Fruit fly (Drosophila melanogaster) whole organism, embryonic: ENCODE data around the gene CG8349.

Experiments
- Atf3 ChIP-seq: fragments of 200-800 bp; sonication (Bioruptor generic); optimal IDR thresholded peaks from 3 replicates; lab custom pipeline; 2016; ENCODE audit warnings: missing biosample characterization, missing genetic modification characterization
- Awh ChIP-seq: fragments of 200-800 bp; sonication (Bioruptor generic); IDR thresholded peaks from 2 replicates; pipeline ENCODE4, ENCODE4 v1.3.6; 2022; ENCODE audit warnings: missing biosample characterization, missing genetic modification characterization
- CG11456 ChIP-seq: fragments of 200-800 bp; sonication (Bioruptor generic); IDR thresholded peaks from 3 replicates; pipeline ENCODE4 v1.3.6; 2022; ENCODE audit warnings: missing biosample characterization, missing genetic modification characterization
- CG12769 ChIP-seq: fragments of 200-800 bp; sonication (Bioruptor generic); optimal IDR thresholded peaks from 2 replicates; lab custom pipeline; 2019; ENCODE audit warnings: missing biosample characterization, mild to moderate bottlenecking, missing genetic modification characterization, moderate library complexity
- CG13775 ChIP-seq: fragments of 200-800 bp; sonication (Bioruptor generic); optimal IDR thresholded peaks from 3 replicates; lab custom pipeline; 2017; ENCODE audit warnings: missing biosample characterization, mild to moderate bottlenecking, missing genetic modification characterization
- CG15479 ChIP-seq: fragments of 200-800 bp; sonication (Bioruptor generic); optimal IDR thresholded peaks from 3 replicates; lab custom pipeline; 2019; ENCODE audit warnings: missing biosample characterization, mild to moderate bottlenecking, missing genetic modification characterization, moderate library complexity
- CG16779 ChIP-seq: fragments of 200-800 bp; sonication (Bioruptor generic); IDR thresholded peaks from 2 replicates; pipeline ENCODE4 v1.3.6; 2022; ENCODE audit warnings: missing biosample characterization, missing genetic modification characterization
- CG16863 ChIP-seq: fragments of 200-800 bp; sonication (Bioruptor generic); optimal IDR thresholded peaks from 3 replicates; lab custom pipeline; 2016; ENCODE audit warnings: missing biosample characterization, missing genetic modification characterization
- CG30431 ChIP-seq: fragments of 200-800 bp; sonication (Bioruptor generic); optimal IDR thresholded peaks from 2 replicates; lab custom pipeline; 2017; ENCODE audit warnings: missing biosample characterization, missing genetic modification characterization
- CG31365 ChIP-seq: fragments of 200-800 bp; sonication (Bioruptor generic); optimal IDR thresholded peaks from 2 replicates; lab custom pipeline; 2018; ENCODE audit warnings: missing biosample characterization, mild to moderate bottlenecking, missing genetic modification characterization
- CG32532 ChIP-seq: fragments of 200-800 bp; sonication (Bioruptor generic); IDR thresholded peaks from 2 replicates; pipeline ENCODE4 v1.3.6; 2022; ENCODE audit warnings: missing biosample characterization, missing genetic modification characterization
- CG3281 ChIP-seq: fragments of 200-800 bp; sonication (Bioruptor generic); optimal IDR thresholded peaks from 3 replicates; lab custom pipeline; 2017; ENCODE audit warnings: missing biosample characterization, mild to moderate bottlenecking, missing genetic modification characterization
- CG3847 ChIP-seq: fragments of 200-800 bp; sonication (Bioruptor generic); IDR thresholded peaks from 2 replicates; pipeline ENCODE4 v1.3.6; 2022; ENCODE audit warnings: missing biosample characterization, missing genetic modification characterization
- CG4360 ChIP-seq: fragments of 200-800 bp; sonication (Bioruptor generic); IDR thresholded peaks from 2 replicates; pipeline ENCODE4 v1.3.6; 2022; ENCODE audit warnings: missing biosample characterization, missing genetic modification characterization
- CG6689 ChIP-seq: fragments of 200-800 bp; sonication (Bioruptor generic); IDR thresholded peaks from 2 replicates; pipeline ENCODE4 v1.3.6; 2022; ENCODE audit warnings: missing biosample characterization, missing genetic modification characterization
- CG7786 ChIP-seq: fragments of 200-800 bp; sonication (Bioruptor generic); optimal IDR thresholded peaks from 2 replicates; lab custom pipeline; 2016; ENCODE audit warnings: missing biosample characterization, missing genetic modification characterization
- CG8388 ChIP-seq: fragments of 200-800 bp; sonication (Bioruptor generic); optimal IDR thresholded peaks from 2 replicates; lab custom pipeline; 2019; ENCODE audit warnings: missing biosample characterization, mild to moderate bottlenecking, missing genetic modification characterization, moderate library complexity
- CrebB ChIP-seq: fragments of 200-800 bp; sonication (Bioruptor generic); optimal IDR thresholded peaks from 3 replicates; lab custom pipeline; 2018; ENCODE audit warnings: missing biosample characterization, mild to moderate bottlenecking, missing genetic modification characterization
- Dbx ChIP-seq: fragments of 200-800 bp; sonication (Bioruptor generic); IDR thresholded peaks from 3 replicates; pipeline ENCODE4 v1.3.6; 2022; ENCODE audit warnings: missing biosample characterization, missing genetic modification characterization
- Hand ChIP-seq: fragments of 200-800 bp; sonication (Bioruptor generic); optimal IDR thresholded peaks from 2 replicates; lab custom pipeline; 2017; ENCODE audit warnings: mild to moderate bottlenecking, missing biosample characterization, missing genetic modification reagents, missing genetic modification characterization
- Hmx ChIP-seq: fragments of 200-800 bp; sonication (Bioruptor generic); optimal IDR thresholded peaks from 2 replicates; lab custom pipeline; 2016; ENCODE audit warnings: missing biosample characterization, missing genetic modification characterization
- Mad ChIP-seq: fragments of 200-800 bp; sonication (Bioruptor generic); optimal IDR thresholded peaks from 2 replicates; lab custom pipeline; 2016; ENCODE audit warnings: missing biosample characterization, missing genetic modification characterization
- NFAT ChIP-seq: fragments of 200-800 bp; sonication (Bioruptor generic); IDR thresholded peaks from 2 replicates; pipeline ENCODE4 v1.3.6; 2022; ENCODE audit warnings: missing biosample characterization, missing genetic modification characterization
- Neu2 ChIP-seq: fragments of 200-800 bp; sonication (Bioruptor generic); optimal IDR thresholded peaks from 3 replicates; lab custom pipeline; 2016; ENCODE audit warnings: missing biosample characterization, missing genetic modification characterization, borderline replicate concordance
- Nf-YA ChIP-seq: fragments of 200-800 bp; sonication (Bioruptor generic); IDR thresholded peaks from 2 replicates; pipeline ENCODE4 v1.3.6; 2022; ENCODE audit warnings: missing biosample characterization, missing genetic modification characterization
- Ptx1 ChIP-seq: fragments of 200-800 bp; sonication (Bioruptor generic); IDR thresholded peaks from 2 replicates; pipeline ENCODE4 v1.3.6; 2022; ENCODE audit warnings: missing biosample characterization, missing genetic modification characterization
- Rfx ChIP-seq: fragments of 200-800 bp; sonication (Bioruptor generic); IDR thresholded peaks from 2 replicates; pipeline ENCODE4 v1.3.6; 2022; ENCODE audit warnings: missing biosample characterization, missing genetic modification characterization
- Vsx1 ChIP-seq: fragments of 200-800 bp; sonication (Bioruptor generic); optimal IDR thresholded peaks from 2 replicates; lab custom pipeline; 2017; ENCODE audit warnings: missing biosample characterization, mild to moderate bottlenecking, missing genetic modification characterization, missing genetic modification reagents
- amos ChIP-seq: fragments of 200-800 bp; sonication (Bioruptor generic); IDR thresholded peaks from 2 replicates; pipeline ENCODE4 v1.3.6; 2022; ENCODE audit warnings: missing biosample characterization, missing genetic modification characterization; ENCODE audit not compliant: partially characterized antibody
- ase ChIP-seq: fragments of 200-800 bp; sonication (Bioruptor generic); IDR thresholded peaks from 3 replicates; pipeline ENCODE4 v1.3.6; 2022; ENCODE audit warnings: missing biosample characterization, missing genetic modification characterization
- bab2 ChIP-seq: fragments of 200-800 bp; sonication (Bioruptor generic); optimal IDR thresholded peaks from 2 replicates; lab custom pipeline; 2016; ENCODE audit warnings: missing biosample characterization, missing genetic modification characterization
- bsh ChIP-seq, 2 experiments: fragments of 200-800 bp; sonication (Bioruptor generic); optimal IDR thresholded peaks; 2 replicates each; lab custom pipeline; 2017 to 2018; ENCODE audit warnings: mild to moderate bottlenecking in 2 of 2, missing biosample characterization in 2 of 2, missing genetic modification characterization in 2 of 2, moderate library complexity in 1 of 2
- danr ChIP-seq: fragments of 200-800 bp; sonication (Bioruptor generic); IDR thresholded peaks from 2 replicates; pipeline ENCODE4 v1.3.6; 2022; ENCODE audit warnings: missing biosample characterization, missing genetic modification characterization
- dimm ChIP-seq: fragments of 200-800 bp; sonication (Bioruptor generic); IDR thresholded peaks from 2 replicates; pipeline ENCODE4 v1.3.6; 2022; ENCODE audit warnings: missing biosample characterization, missing genetic modification characterization
- eve ChIP-seq, 2 experiments: fragments of >200 bp; optimal IDR thresholded peaks; 2 replicates each; lab custom pipeline; 2017; ENCODE audit warnings: missing biosample characterization in 2 of 2, missing genetic modification characterization in 2 of 2
- exex ChIP-seq: fragments of 200-800 bp; sonication (Bioruptor generic); optimal IDR thresholded peaks from 4 replicates; lab custom pipeline; 2018; ENCODE audit warnings: missing biosample characterization, mild to moderate bottlenecking, missing genetic modification characterization, moderate library complexity
- ftz-f1 ChIP-seq: fragments of 200-800 bp; sonication (Bioruptor generic); optimal IDR thresholded peaks from 2 replicates; lab custom pipeline; 2016; ENCODE audit warnings: missing biosample characterization, missing genetic modification characterization
- gfzf ChIP-seq: fragments of 200-800 bp; sonication (Bioruptor generic); optimal IDR thresholded peaks from 2 replicates; lab custom pipeline; 2016; ENCODE audit warnings: missing biosample characterization, mild to moderate bottlenecking, missing genetic modification characterization, moderate library complexity
- gro ChIP-seq: fragments of 200-800 bp; sonication (Bioruptor generic); optimal IDR thresholded peaks from 2 replicates; lab custom pipeline; 2016; ENCODE audit warnings: missing biosample characterization, missing genetic modification characterization
- hbn ChIP-seq: fragments of 200-800 bp; sonication (Bioruptor generic); IDR thresholded peaks from 2 replicates; pipeline ENCODE4 v1.3.6; 2022; ENCODE audit warnings: missing biosample characterization, missing genetic modification characterization; ENCODE audit not compliant: partially characterized antibody
- ind ChIP-seq: fragments of 200-800 bp; sonication (Bioruptor generic); optimal IDR thresholded peaks from 3 replicates; lab custom pipeline; 2016; ENCODE audit warnings: missing biosample characterization, missing genetic modification characterization
- mam ChIP-seq: fragments of 200-800 bp; sonication (Bioruptor generic); optimal IDR thresholded peaks from 3 replicates; lab custom pipeline; 2016; ENCODE audit warnings: missing biosample characterization, missing genetic modification characterization
- mirr ChIP-seq: fragments of 200-800 bp; sonication (Bioruptor generic); optimal IDR thresholded peaks from 3 replicates; lab custom pipeline; 2018; ENCODE audit warnings: missing biosample characterization, mild to moderate bottlenecking, missing genetic modification characterization
- nerfin-1 ChIP-seq: fragments of 200-800 bp; sonication (Bioruptor generic); optimal IDR thresholded peaks from 3 replicates; lab custom pipeline; 2019; ENCODE audit warnings: missing biosample characterization, mild to moderate bottlenecking, missing genetic modification characterization, moderate library complexity
- otp ChIP-seq: fragments of 200-800 bp; sonication (Bioruptor generic); IDR thresholded peaks from 3 replicates; pipeline ENCODE4, ENCODE4 v1.3.6; 2022; ENCODE audit warnings: missing biosample characterization, missing genetic modification characterization
- sens ChIP-seq: fragments of 200-800 bp; sonication (Bioruptor generic); peaks from one replicate; lab custom pipeline; 2016; ENCODE audit warnings: missing biosample characterization, missing genetic modification characterization
- slbo ChIP-seq: fragments of 200-800 bp; sonication (Bioruptor generic); IDR thresholded peaks from 2 replicates; pipeline ENCODE4 v1.3.6; 2022; ENCODE audit warnings: missing biosample characterization, missing genetic modification characterization
- toy ChIP-seq: fragments of 200-800 bp; sonication (Bioruptor generic); IDR thresholded peaks from 2 replicates; pipeline ENCODE4 v1.3.6; 2022; ENCODE audit warnings: missing biosample characterization, missing genetic modification characterization
- tx ChIP-seq: fragments of 200-800 bp; sonication (Bioruptor generic); optimal IDR thresholded peaks from 2 replicates; lab custom pipeline; 2016; ENCODE audit warnings: missing biosample characterization, missing genetic modification characterization
- unpg ChIP-seq: fragments of 200-800 bp; sonication (Bioruptor generic); optimal IDR thresholded peaks from 3 replicates; lab custom pipeline; 2018; ENCODE audit warnings: missing biosample characterization, mild to moderate bottlenecking, missing genetic modification characterization, moderate library complexity
- usp ChIP-seq: fragments of >200 bp; optimal IDR thresholded peaks from 2 replicates; lab custom pipeline; 2017; ENCODE audit warnings: missing biosample characterization, missing genetic modification characterization
- zfh1 ChIP-seq: fragments of 200-800 bp; sonication (Bioruptor generic); IDR thresholded peaks from 3 replicates; pipeline ENCODE4 v1.3.6; 2022; ENCODE audit warnings: missing biosample characterization, missing genetic modification characterization
- zfh2 ChIP-seq: fragments of 200-800 bp; sonication (Bioruptor generic); optimal IDR thresholded peaks from 2 replicates; lab custom pipeline; 2016; ENCODE audit warnings: missing biosample characterization, missing genetic modification characterization

CG8349 gene

dm6 chr2L:8229134-8229533 lies 13.4 kb downstream of the CG8349 start (continued):
- TF ChIP-seq slbo (GFP tag; lab: Robert Waterston, UW) (peak; percentile 46), CG3847 (GFP tag; lab: Robert Waterston, UW) (no peak), mam (GFP tag; lab: Kevin White, UChicago) (no peak), gro (no peak), bsh (GFP tag; optimal IDR thresholded peaks at IDR 0.05; lab: Kevin White, UChicago) (peak in 1 of 2 experiments; percentile 37), zfh1 (peak; percentile 51; the same call in 2 of the 3 replicates), Neu2 (GFP tag; lab: Kevin White, UChicago) (no peak), CG6689 (GFP tag; lab: Robert Waterston, UW) (no peak), CG8388 (GFP tag; lab: Kevin White, UChicago) (no peak), unpg (no peak), Awh (GFP tag; lab: Robert Waterston, UW) (0 out of 2 replicates have a peak, but pooled peaks have one; percentile 23), CG13775 (GFP tag; lab: Kevin White, UChicago) (no peak), sens (GFP tag; lab: Kevin White, UChicago) (peak; percentile 47), ase (GFP tag; lab: Robert Waterston, UW) (no peak), Vsx1 (GFP tag; lab: Kevin White, UChicago) (no peak), amos (no peak), CrebB (tag; lab: Kevin White, UChicago) (no peak), Hand (GFP tag; lab: Kevin White, UChicago) (no peak), CG4360 (GFP tag; lab: Robert Waterston, UW) (no peak), nerfin-1 (tag; lab: Kevin White, UChicago) (no peak), usp (no peak), otp (GFP tag; lab: Robert Waterston, UW) (no peak), mirr (GFP tag; lab: Kevin White, UChicago) (no peak), tx (GFP tag; lab: Kevin White, UChicago) (no peak), bab2 (GFP tag; lab: Kevin White, UChicago) (peak; percentile 50), CG32532 (GFP tag; lab: Robert Waterston, UW) (peak; percentile 26; the same call in 1 of the 2 replicates), toy (GFP tag; lab: Robert Waterston, UW) (no peak), eve (GFP tag; optimal IDR thresholded peaks at IDR 0.05; lab: Kevin White, UChicago) (no peak), danr (no peak), ind (GFP tag; lab: Kevin White, UChicago) (no peak), NFAT (GFP tag; lab: Robert Waterston, UW) (no peak), CG15479 (GFP tag; lab: Kevin White, UChicago) (no peak), CG11456 (GFP tag; lab: Robert Waterston, UW) (no peak), gfzf (no peak), Mad (GFP tag; lab: Kevin White, UChicago) (no peak), Hmx (no peak), CG31365 (no peak), CG30431 (no peak), hbn (GFP tag; lab: Robert Waterston, UW) (no peak), Nf-YA (GFP tag; lab: Robert Waterston, UW) (0 out of 2 replicates have a peak, but pooled peaks have one; percentile 15), CG12769 (tag; lab: Kevin White, UChicago) (no peak), Atf3 (GFP tag; lab: Kevin White, UChicago) (no peak), Dbx (GFP tag; lab: Robert Waterston, UW) (no peak), CG7786 (no peak), CG16863 (GFP tag; lab: Kevin White, UChicago) (no peak), CG3281 (GFP tag; lab: Kevin White, UChicago) (no peak), ftz-f1 (GFP tag; lab: Kevin White, UChicago) (no peak), Ptx1 (GFP tag; lab: Robert Waterston, UW) (no peak), exex (tag; lab: Kevin White, UChicago) (no peak), dimm (GFP tag; lab: Robert Waterston, UW) (no peak), Rfx (GFP tag; lab: Robert Waterston, UW) (0 out of 2 replicates have a peak, but pooled peaks have one; percentile 6), CG16779 (GFP tag; lab: Robert Waterston, UW) (no peak), zfh2 (GFP tag; lab: Kevin White, UChicago) (no peak)
